Fruit fly (Drosophila melanogaster): Measurements from ENCODE around the gene Syx7.

DNA sequence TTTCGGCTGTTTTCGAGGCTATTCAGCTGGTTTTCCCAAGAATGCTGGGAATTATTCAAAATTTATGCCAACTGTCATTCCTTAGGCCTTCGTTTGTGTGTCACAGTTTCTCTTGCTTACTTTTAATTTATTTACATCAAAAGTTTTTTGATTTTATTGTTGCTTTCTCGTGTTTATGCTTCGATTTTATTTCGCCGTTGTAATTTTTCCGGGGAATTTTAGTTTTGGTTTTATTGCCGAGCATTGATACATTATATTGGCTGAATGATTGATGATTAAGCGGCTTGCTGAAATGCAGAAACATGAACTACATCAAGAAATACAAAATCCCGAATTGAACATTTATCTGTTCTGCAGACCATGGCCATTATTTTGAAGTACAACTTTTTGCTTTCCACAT, 47.5 kb upstream of the Syx7 start:
- TF ChIP-seq br (GFP tag; optimal IDR thresholded peaks at IDR 0.05) (no peak), brk (GFP tag; optimal IDR thresholded peaks at IDR 0.05) (no peak), Abd-B (GFP tag; optimal IDR thresholded peaks at IDR 0.05) (no peak), Hr83 (GFP tag; optimal IDR thresholded peaks at IDR 0.05; ENCODE audit: poor library complexity, severe bottlenecking) (no peak)
